Fruit fly (Drosophila melanogaster): ENCODE results near the gene CG5958.
A peak's percentile ranks its signal among the peaks of the same experiment; 100 is the strongest.

CG5958 gene

dm6 chr2L:7433337-7433956 lies at the start of gene CG5958:
Gene CG5958 (minus strand): TSS chr2L:7433516.
- TF ChIP-seq CG17359 (tag; optimal IDR thresholded peaks at IDR 0.05) = no peak
- TF ChIP-seq grau (tag; optimal IDR thresholded peaks at IDR 0.05) = no peak
- no peak for TF ChIP-seq Mes4 (GFP tag; optimal IDR thresholded peaks at IDR 0.05)
- no peak for TF ChIP-seq NC2α (GFP tag; optimal IDR thresholded peaks at IDR 0.05)
- TF ChIP-seq Adf1 (GFP tag; IDR thresholded peaks at IDR 0.05) = peak; percentile 86
- no peak for TF ChIP-seq Stat92E (GFP tag; optimal IDR thresholded peaks at IDR 0.05)
- TF ChIP-seq CG4282 (GFP tag; optimal IDR thresholded peaks at IDR 0.05) = no peak
- TF ChIP-seq Sry-β (GFP tag; optimal IDR thresholded peaks at IDR 0.05) = no peak
- no peak for TF ChIP-seq ac (GFP tag; optimal IDR thresholded peaks at IDR 0.05)
- peak; percentile 11; the same call in 1 of the 2 replicates for TF ChIP-seq GATAe (GFP tag; conservative IDR thresholded peaks at IDR 0.05)
- no peak for TF ChIP-seq CG8765 (GFP tag; IDR thresholded peaks at IDR 0.05)
- no peak for TF ChIP-seq CG15073 (GFP tag; optimal IDR thresholded peaks at IDR 0.05)
- no peak for TF ChIP-seq CG34422 (GFP tag; IDR thresholded peaks at IDR 0.05)
- TF ChIP-seq Fer1 (GFP tag; optimal IDR thresholded peaks at IDR 0.05) = no peak
- no peak for TF ChIP-seq hth (optimal IDR thresholded peaks at IDR 0.05)
- TF ChIP-seq CG14860 (GFP tag; IDR thresholded peaks at IDR 0.05; ENCODE audit: partially characterized antibody) = no peak
- TF ChIP-seq CG17802 (tag; optimal IDR thresholded peaks at IDR 0.05) = no peak
- TF ChIP-seq zfh2 (GFP tag; optimal IDR thresholded peaks at IDR 0.05) = no peak
- no peak for TF ChIP-seq CG17385 (GFP tag; optimal IDR thresholded peaks at IDR 0.05)
- no peak for TF ChIP-seq org-1 (GFP tag; optimal IDR thresholded peaks at IDR 0.05)
- TF ChIP-seq NfI (GFP tag; optimal IDR thresholded peaks at IDR 0.05) = no peak
- TF ChIP-seq h (optimal IDR thresholded peaks at IDR 0.05) = no peak
- no peak for TF ChIP-seq ewg (GFP tag; optimal IDR thresholded peaks at IDR 0.05)
- peak in 1 of 2 experiments; percentile 33 for TF ChIP-seq Pdp1 (GFP tag; optimal IDR thresholded peaks at IDR 0.05)
- TF ChIP-seq CG18619 (GFP tag; optimal IDR thresholded peaks at IDR 0.05) = no peak
- TF ChIP-seq lbe (GFP tag; optimal IDR thresholded peaks at IDR 0.05) = peak; percentile 21
- no peak for TF ChIP-seq jumu (GFP tag; optimal IDR thresholded peaks at IDR 0.05)
- no peak for TF ChIP-seq CG10979 (tag; optimal IDR thresholded peaks at IDR 0.05)
- TF ChIP-seq vfl (GFP tag; optimal IDR thresholded peaks at IDR 0.05) = no peak
- TF ChIP-seq stc (GFP tag; IDR thresholded peaks at IDR 0.05) = no peak
- TF ChIP-seq knrl (GFP tag; IDR thresholded peaks at IDR 0.05; ENCODE audit: partially characterized antibody) = no peak
- TF ChIP-seq Dad (GFP tag; optimal IDR thresholded peaks at IDR 0.05) = no peak
- TF ChIP-seq cato (GFP tag; optimal IDR thresholded peaks at IDR 0.05; ENCODE audit: borderline replicate concordance) = no peak
- TF ChIP-seq bsh (GFP tag; optimal IDR thresholded peaks at IDR 0.05) = no peak
- TF ChIP-seq CG13894 (tag; optimal IDR thresholded peaks at IDR 0.05) = no peak
- no peak for TF ChIP-seq pho (GFP tag; optimal IDR thresholded peaks at IDR 0.05)
- no peak for TF ChIP-seq Rfx (GFP tag; IDR thresholded peaks at IDR 0.05)
- TF ChIP-seq ro (GFP tag; IDR thresholded peaks at IDR 0.05) = no peak
- peak; percentile 8 for TF ChIP-seq sug (tag; optimal IDR thresholded peaks at IDR 0.05)
- no peak for TF ChIP-seq CG17912 (GFP tag; optimal IDR thresholded peaks at IDR 0.05)
- TF ChIP-seq CG34376 (GFP tag; optimal IDR thresholded peaks at IDR 0.05) = peak; percentile 32
- no peak for TF ChIP-seq Vsx1 (GFP tag; optimal IDR thresholded peaks at IDR 0.05)
- TF ChIP-seq CG4820 (GFP tag; optimal IDR thresholded peaks at IDR 0.05) = peak; percentile 21
- no peak for TF ChIP-seq p53 (GFP tag; optimal IDR thresholded peaks at IDR 0.05)
- no peak for TF ChIP-seq CG3407 (GFP tag; optimal IDR thresholded peaks at IDR 0.05)
- no peak for TF ChIP-seq CG12942 (GFP tag; optimal IDR thresholded peaks at IDR 0.05)
- no peak for TF ChIP-seq CG10366 (GFP tag; IDR thresholded peaks at IDR 0.05)
- TF ChIP-seq Hr78 (GFP tag; optimal IDR thresholded peaks at IDR 0.05) = peak in 1 of 2 experiments; percentile 91
- TF ChIP-seq CG7745 (tag; optimal IDR thresholded peaks at IDR 0.05) = no peak
- no peak for TF ChIP-seq Abd-B (GFP tag; optimal IDR thresholded peaks at IDR 0.05)
